Worm (Caenorhabditis elegans) whole organism, L4 larva: ENCODE data around the gene mlt-7.
A peak's percentile ranks its signal among the peaks of the same experiment; 100 is the strongest.

Experiments used
- R02D3.7 ChIP-seq: fragments of 150-350 bp; sonication (generic microtip); optimal IDR thresholded peaks from 3 replicates; lab custom pipeline; 2014; ENCODE audit warnings: missing biosample characterization, missing genetic modification characterization
- T26A8.4 ChIP-seq: fragments of 200-800 bp; sonication (Bioruptor generic); IDR thresholded peaks from 2 replicates; pipeline ENCODE4 v1.3.6; 2022; ENCODE audit warnings: missing genetic modification characterization, missing compliant biosample characterization
- Y48G9A.11 ChIP-seq: fragments of 200-800 bp; sonication (Bioruptor generic); IDR thresholded peaks from 2 replicates; pipeline ENCODE4 v1.3.6; 2022; ENCODE audit warnings: missing genetic modification reagents, missing genetic modification characterization, missing compliant biosample characterization
- ZK337.2 ChIP-seq: fragments of 200-800 bp; sonication (Bioruptor generic); IDR thresholded peaks from 2 replicates; pipeline ENCODE4 v1.3.6; 2022; ENCODE audit warnings: missing genetic modification reagents, missing genetic modification characterization, missing compliant biosample characterization
- ceh-28 ChIP-seq: fragments of 150-350 bp; optimal IDR thresholded peaks from 2 replicates; lab custom pipeline; 2014; ENCODE audit warnings: missing biosample characterization, missing genetic modification reagents, missing genetic modification characterization
- ceh-62 ChIP-seq: sonication (generic microtip); optimal IDR thresholded peaks from 2 replicates; lab custom pipeline; 2017; ENCODE audit warnings: missing biosample characterization, missing genetic modification characterization
- ces-1 ChIP-seq: fragments of 150-350 bp; sonication (generic microtip); optimal IDR thresholded peaks from 4 replicates; lab custom pipeline; 2014; ENCODE audit warnings: missing biosample characterization, missing genetic modification reagents, missing genetic modification characterization
- daf-12 ChIP-seq: fragments of 150-350 bp; optimal IDR thresholded peaks from 2 replicates; lab custom pipeline; 2014; ENCODE audit warnings: missing biosample characterization, missing genetic modification reagents, missing genetic modification characterization
- hif-1 ChIP-seq, 2 experiments: sonication (generic microtip); optimal IDR thresholded peaks; 2 replicates each; lab custom pipeline; 2016 to 2017; ENCODE audit warnings: missing compliant biosample characterization in 2 of 2, missing genetic modification characterization in 2 of 2, missing genetic modification reagents in 2 of 2, missing genotype in 2 of 2, mild to moderate bottlenecking in 1 of 2
- hlh-30 ChIP-seq: sonication (generic microtip); optimal IDR thresholded peaks from 2 replicates; lab custom pipeline; 2017; ENCODE audit warnings: antibody characterized with exemption, mild to moderate bottlenecking, missing genetic modification characterization, missing compliant biosample characterization; ENCODE audit not compliant: insufficient read depth
- hmg-1.1 ChIP-seq: fragments of 200-800 bp; sonication (Bioruptor generic); IDR thresholded peaks from 2 replicates; pipeline ENCODE4 v1.3.6; 2022; ENCODE audit warnings: missing genetic modification reagents, missing genetic modification characterization, missing compliant biosample characterization
- lim-7 ChIP-seq: fragments of 200-800 bp; sonication (Bioruptor generic); IDR thresholded peaks from 2 replicates; pipeline ENCODE4 v1.3.6; 2022; ENCODE audit warnings: missing genetic modification characterization, missing compliant biosample characterization
- lin-1 ChIP-seq: fragments of 200-800 bp; sonication (Bioruptor generic); IDR thresholded peaks from 2 replicates; pipeline ENCODE4 v1.3.6; 2022; ENCODE audit warnings: missing genetic modification reagents, missing genetic modification characterization, missing compliant biosample characterization
- lsy-2 ChIP-seq, 2 experiments: fragments of 150-350 bp in 1 of 2; sonication (generic microtip) in 1 of 2; optimal IDR thresholded peaks; 2 replicates each; lab custom pipeline; 2014 to 2017; ENCODE audit warnings: missing biosample characterization in 2 of 2, missing genetic modification characterization in 2 of 2
- mdl-1 ChIP-seq, 2 experiments: fragments of 150-350 bp in 1 of 2; sonication (generic microtip) in 1 of 2; optimal IDR thresholded peaks; 2 replicates each; lab custom pipeline; 2014 to 2017; ENCODE audit warnings: missing biosample characterization in 2 of 2, missing genetic modification characterization in 2 of 2
- mdt-29 ChIP-seq: fragments of 200-800 bp; sonication (Bioruptor generic); IDR thresholded peaks from 2 replicates; pipeline ENCODE4 v1.3.6; 2022; ENCODE audit warnings: missing genetic modification reagents, missing genetic modification characterization, missing compliant biosample characterization
- mes-2 ChIP-seq: sonication (generic microtip); optimal IDR thresholded peaks from 2 replicates; lab custom pipeline; 2016; ENCODE audit warnings: missing genotype, mild to moderate bottlenecking, missing genetic modification characterization, missing compliant biosample characterization; ENCODE audit not compliant: poor library complexity, severe bottlenecking
- mxl-3 ChIP-seq: fragments of 200-800 bp; sonication (Bioruptor generic); optimal IDR thresholded peaks from 2 replicates; lab custom pipeline; 2018; ENCODE audit warnings: mild to moderate bottlenecking, missing genetic modification characterization, missing compliant biosample characterization
- nhr-111 ChIP-seq: fragments of 200-800 bp; sonication (Bioruptor generic); optimal IDR thresholded peaks from 2 replicates; lab custom pipeline; 2018; ENCODE audit warnings: mild to moderate bottlenecking, missing genetic modification characterization, missing compliant biosample characterization
- nhr-25 ChIP-seq: sonication (generic microtip); optimal IDR thresholded peaks from 2 replicates; lab custom pipeline; 2017; ENCODE audit warnings: missing genetic modification characterization, mild to moderate bottlenecking, missing compliant biosample characterization, antibody characterized with exemption, moderate library complexity, borderline replicate concordance; ENCODE audit not compliant: insufficient read depth
- nhr-28 ChIP-seq: fragments of 150-350 bp; optimal IDR thresholded peaks from 2 replicates; lab custom pipeline; 2014; ENCODE audit warnings: missing biosample characterization, missing genetic modification characterization
- nhr-41 ChIP-seq: fragments of 200-800 bp; sonication (Bioruptor generic); IDR thresholded peaks from 2 replicates; pipeline ENCODE4 v1.3.6; 2022; ENCODE audit warnings: missing genetic modification reagents, missing genetic modification characterization, missing compliant biosample characterization
- nhr-48 ChIP-seq: sonication (generic microtip); optimal IDR thresholded peaks from 2 replicates; lab custom pipeline; 2016; ENCODE audit warnings: mild to moderate bottlenecking, missing genetic modification characterization, missing compliant biosample characterization
- nhr-77 ChIP-seq: fragments of 150-350 bp; optimal IDR thresholded peaks from 2 replicates; lab custom pipeline; 2014; ENCODE audit warnings: missing biosample characterization, missing genetic modification characterization
- pha-4 ChIP-seq, 2 experiments: fragments of 150-350 bp in 1 of 2; fragments of 200-800 bp in 1 of 2; sonication (Bioruptor generic) in 1 of 2; IDR thresholded peaks in 1 of 2; optimal IDR thresholded peaks in 1 of 2; 2 replicates each; pipeline versions ENCODE4 v1.3.6 to Lab custom; 2014 to 2022; ENCODE audit warnings: missing genetic modification characterization in 2 of 2, missing genetic modification reagents in 2 of 2, missing biosample characterization in 1 of 2, missing compliant biosample characterization in 1 of 2
- rbr-2 ChIP-seq: sonication (generic microtip); optimal IDR thresholded peaks from 2 replicates; lab custom pipeline; 2016; ENCODE audit warnings: missing genotype, missing genetic modification characterization, missing compliant biosample characterization
- spr-3 ChIP-seq: fragments of 200-800 bp; sonication (Bioruptor generic); optimal IDR thresholded peaks from 2 replicates; lab custom pipeline; 2018; ENCODE audit warnings: mild to moderate bottlenecking, missing genetic modification characterization, missing compliant biosample characterization
- tag-97 ChIP-seq: fragments of 200-800 bp; sonication (Bioruptor generic); IDR thresholded peaks from 2 replicates; pipeline ENCODE4 v1.3.6; 2022; ENCODE audit warnings: missing genetic modification characterization, missing compliant biosample characterization
- unc-130 ChIP-seq: sonication (generic microtip); optimal IDR thresholded peaks from 2 replicates; lab custom pipeline; 2016; ENCODE audit warnings: missing genetic modification reagents, missing genetic modification characterization, missing compliant biosample characterization
- zfp-2 ChIP-seq: sonication (generic microtip); optimal IDR thresholded peaks from 2 replicates; lab custom pipeline; 2016; ENCODE audit warnings: mild to moderate bottlenecking, missing genetic modification characterization, missing compliant biosample characterization
- zfp-3 ChIP-seq: fragments of 200-800 bp; sonication (Bioruptor generic); conservative IDR thresholded peaks from 2 replicates; pipeline ENCODE4 v1.3.6; 2022; ENCODE audit warnings: missing genetic modification reagents, missing genetic modification characterization, missing compliant biosample characterization
- ztf-11 ChIP-seq: fragments of 150-350 bp; optimal IDR thresholded peaks from 2 replicates; lab custom pipeline; 2014; ENCODE audit warnings: missing biosample characterization, missing genetic modification characterization
- ztf-7 ChIP-seq: fragments of 150-350 bp; optimal IDR thresholded peaks from 2 replicates; lab custom pipeline; 2014; ENCODE audit warnings: missing biosample characterization, missing genetic modification characterization

The mlt-7 gene

DNA sequence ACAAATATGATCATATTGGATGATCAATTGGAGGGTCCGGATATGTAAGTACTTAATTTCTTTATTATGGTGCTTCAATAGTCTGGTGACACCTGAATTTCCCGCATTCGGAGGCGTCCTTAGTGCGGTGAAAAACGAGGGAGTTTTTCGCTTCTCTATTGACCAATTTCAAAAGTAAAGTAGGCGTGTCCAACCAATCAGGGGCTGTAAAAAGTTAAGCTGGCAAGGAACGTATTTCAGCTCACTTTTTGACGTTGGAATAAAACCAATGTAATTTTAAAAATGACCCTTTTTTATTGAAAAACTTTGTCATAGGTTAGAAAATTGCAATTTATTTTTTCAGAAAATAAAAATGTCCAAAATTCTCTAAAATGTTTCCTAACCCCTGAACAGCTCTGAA, 16.8 kb downstream of the mlt-7 start:
- TF ChIP-seq hif-1 (tag; optimal IDR thresholded peaks at IDR 0.05; lab: Kevin White, UChicago), result no peak
- no peak for TF ChIP-seq nhr-41 (GFP tag; lab: Robert Waterston, UW)
- TF ChIP-seq unc-130 (GFP tag; lab: Kevin White, UChicago), result no peak
- TF ChIP-seq mes-2 (tag; lab: Kevin White, UChicago), result no peak
- no peak for TF ChIP-seq spr-3
- TF ChIP-seq lim-7 (GFP tag; lab: Robert Waterston, UW), result no peak
- no peak for TF ChIP-seq ceh-28

DNA sequence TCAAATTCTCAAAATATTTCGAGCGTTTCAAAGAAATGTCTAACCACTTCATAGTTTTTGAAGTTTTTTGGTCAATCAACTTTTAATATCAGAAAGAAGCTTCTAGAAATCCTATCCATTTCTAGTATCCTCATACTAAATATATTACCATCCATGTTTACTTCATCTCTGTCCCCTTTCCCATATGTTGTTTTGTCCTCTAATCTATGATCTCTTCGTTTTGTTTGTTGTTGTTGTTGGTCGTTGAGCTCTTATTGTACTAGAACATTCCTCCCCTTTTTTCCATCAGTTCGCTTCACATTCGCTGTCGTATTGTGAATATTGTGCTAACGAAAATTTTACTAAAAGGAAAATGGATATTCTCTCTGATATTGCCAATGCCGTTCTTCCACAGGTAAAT, 24.5 kb downstream of the mlt-7 start, which contains the start of gene sod-5:
TSS of gene sod-5 (plus strand) at position 301 of the 400 bp plus-strand sequence.
- TF ChIP-seq ceh-62 (tag; lab: Kevin White, UChicago), result no peak
- no peak for TF ChIP-seq nhr-48 (tag; lab: Kevin White, UChicago)
- TF ChIP-seq ZK337.2 (GFP tag; lab: Robert Waterston, UW), result no peak
- no peak for TF ChIP-seq zfp-2 (tag; lab: Kevin White, UChicago)
- no peak for TF ChIP-seq pha-4 (GFP tag; IDR thresholded peaks at IDR 0.05; lab: Robert Waterston, UW)
- TF ChIP-seq pha-4 (tag; optimal IDR thresholded peaks at IDR 0.05; lab: Kevin White, UChicago), result no peak
- no peak for TF ChIP-seq ztf-7 (tag; lab: Kevin White, UChicago)
- no peak for TF ChIP-seq zfp-3
- no peak for TF ChIP-seq nhr-25 (tag; lab: Kevin White, UChicago)
- no peak for TF ChIP-seq lin-1 (GFP tag; lab: Robert Waterston, UW)
- TF ChIP-seq rbr-2 (tag; lab: Kevin White, UChicago), result no peak
- no peak for TF ChIP-seq R02D3.7
- no peak for TF ChIP-seq ztf-11 (tag; lab: Kevin White, UChicago)
- TF ChIP-seq nhr-111 (GFP tag; lab: Kevin White, UChicago), result no peak
- no peak for TF ChIP-seq daf-12 (tag; lab: Kevin White, UChicago)
- no peak for TF ChIP-seq mdt-29
- TF ChIP-seq ceh-28, result no peak
- TF ChIP-seq T26A8.4 (GFP tag; lab: Robert Waterston, UW), result no peak

DNA sequence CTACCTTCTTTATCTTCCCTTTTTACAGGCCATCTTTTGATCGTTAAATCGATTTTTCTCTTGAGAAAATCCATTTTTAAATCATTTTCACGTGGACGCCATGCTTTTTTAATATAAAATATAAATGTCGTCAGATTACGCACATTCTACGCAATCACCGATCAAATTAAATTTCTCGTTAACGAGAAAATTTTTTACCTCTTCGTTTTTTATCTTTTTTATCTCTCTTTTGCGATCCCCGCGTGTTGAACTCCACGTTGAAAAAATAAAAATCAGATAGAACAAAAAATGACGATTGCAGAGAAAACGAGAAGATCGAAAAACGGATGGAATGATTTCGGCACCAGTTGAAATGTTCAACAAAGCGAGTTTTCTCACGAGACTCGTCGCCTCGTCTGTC, 27.1 kb downstream of the mlt-7 start, which contains the start of gene bpnt-1:
TSS of gene bpnt-1 (plus strand) at position 301 of the 400 bp plus-strand sequence.
- TF ChIP-seq hlh-30 (tag; lab: Kevin White, UChicago) (peak; percentile 39), nhr-28 (tag; lab: Kevin White, UChicago) (peak; percentile 12), Y48G9A.11 (GFP tag; lab: Robert Waterston, UW) (no peak), mdl-1 (tag; optimal IDR thresholded peaks at IDR 0.05; lab: Kevin White, UChicago) (peak in 1 of 2 experiments; percentile 19), mxl-3 (GFP tag; lab: Kevin White, UChicago) (peak; percentile 13), nhr-77 (tag; lab: Kevin White, UChicago) (no peak), ceh-28 (no peak), tag-97 (no peak)
- TF ChIP-seq, all 104 proteins: peak for 4

DNA sequence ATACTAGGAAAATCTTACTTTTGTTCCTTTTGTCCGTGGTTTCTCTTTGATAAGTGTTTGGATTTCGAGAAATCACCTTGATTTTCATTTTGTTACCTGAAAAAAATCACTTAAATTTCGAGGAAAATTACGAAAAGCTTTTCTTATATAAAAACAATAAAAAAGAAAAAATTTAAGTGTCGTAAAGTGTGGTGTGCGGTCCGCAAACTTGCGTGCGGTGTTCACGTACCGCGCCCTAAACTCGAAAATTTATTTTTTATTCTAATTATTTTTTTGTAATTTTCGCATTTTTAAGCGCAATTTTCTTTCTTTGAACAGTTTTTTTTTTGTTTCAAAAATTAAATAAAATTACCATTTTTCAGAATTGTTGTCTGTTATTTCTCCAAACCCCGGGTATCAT, 32.0 kb downstream of the mlt-7 start, which contains the start of the genes dcaf-13 and toe-1:
TSS of gene dcaf-13 (minus strand) at position 96 of the 400 bp plus-strand sequence.
TSS of gene toe-1 (plus strand) at position 361 of the 400 bp plus-strand sequence.
- peak; percentile 34 for TF ChIP-seq mes-2 (tag; lab: Kevin White, UChicago)
- TF ChIP-seq hmg-1.1, result 0 out of 2 replicates have a peak, but pooled peaks have one; percentile 11
- TF ChIP-seq lsy-2 (tag; optimal IDR thresholded peaks at IDR 0.05; lab: Kevin White, UChicago), result peak in 1 of 2 experiments; percentile 39
- TF ChIP-seq ces-1 (GFP tag; lab: Kevin White, UChicago), result no peak
